Worm (Caenorhabditis elegans): ENCODE data around the gene tsp-13.
A peak's percentile ranks its signal among the peaks of the same experiment; 100 is the strongest.

tsp-13 gene

DNA sequence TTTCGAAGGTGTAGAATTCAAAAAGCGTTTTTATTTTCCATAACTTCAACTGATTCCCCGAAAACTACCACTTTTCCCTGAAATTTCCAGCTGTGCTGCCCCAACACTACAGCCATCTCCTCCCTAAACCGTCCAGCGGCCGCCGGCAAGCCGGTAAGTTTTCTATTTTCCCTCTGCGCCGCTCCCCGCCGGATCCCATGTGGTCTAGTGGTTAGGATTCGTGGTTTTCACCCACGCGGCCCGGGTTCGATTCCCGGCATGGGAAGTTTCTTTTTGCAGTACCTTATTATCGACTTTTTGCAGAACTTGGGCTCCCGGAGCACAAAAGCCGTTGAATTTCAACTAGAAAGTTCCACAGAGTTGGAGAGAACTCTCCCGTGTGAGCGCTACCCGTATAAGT is 11.3 kb upstream of the tsp-13 start (continued):
- TF ChIP-seq F49E8.2 (tag; optimal IDR thresholded peaks at IDR 0.05; ENCODE audit: insufficient read depth), result no peak
- TF ChIP-seq Y53F4B.3 (GFP tag; IDR thresholded peaks at IDR 0.05), result no peak
- TF ChIP-seq cebp-2 (GFP tag; IDR thresholded peaks at IDR 0.05), result no peak
- TF ChIP-seq F23B12.7 (tag; optimal IDR thresholded peaks at IDR 0.05; ENCODE audit: insufficient read depth), result no peak
- no peak for TF ChIP-seq madf-10 (tag; optimal IDR thresholded peaks at IDR 0.05)
- TF ChIP-seq dpl-1 (GFP tag; optimal IDR thresholded peaks at IDR 0.05), result no peak
- TF ChIP-seq snpc-4 (GFP tag; optimal IDR thresholded peaks at IDR 0.05), result no peak
- no peak for TF ChIP-seq snpc-4 (tag; optimal IDR thresholded peaks at IDR 0.05)
- TF ChIP-seq mxl-1 (tag; optimal IDR thresholded peaks at IDR 0.05), result no peak
- TF ChIP-seq him-1 (tag; optimal IDR thresholded peaks at IDR 0.05), result peak; percentile 2
- TF ChIP-seq madf-8 (GFP tag; conservative IDR thresholded peaks at IDR 0.05), result no peak
- no peak for TF ChIP-seq Y67H2A.10 (GFP tag; conservative IDR thresholded peaks at IDR 0.05)
- TF ChIP-seq die-1 (tag; optimal IDR thresholded peaks at IDR 0.05), result peak; percentile 18
- no peak for TF ChIP-seq sea-2 (GFP tag; IDR thresholded peaks at IDR 0.05)
- TF ChIP-seq ceh-91 (GFP tag; IDR thresholded peaks at IDR 0.05), result no peak
- peak; percentile 87 for TF ChIP-seq tbp1 (GFP tag; optimal IDR thresholded peaks at IDR 0.05)
- no peak for TF ChIP-seq pbrm-1 (GFP tag; IDR thresholded peaks at IDR 0.05)
- 0 out of 2 replicates have a peak, but pooled peaks have one; percentile 65 for TF ChIP-seq ztf-25 (GFP tag; IDR thresholded peaks at IDR 0.05)
- TF ChIP-seq T26A5.8 (tag; optimal IDR thresholded peaks at IDR 0.05), result no peak
- TF ChIP-seq zim-3 (tag; optimal IDR thresholded peaks at IDR 0.05), result no peak
- no peak for TF ChIP-seq attf-6 (GFP tag; IDR thresholded peaks at IDR 0.05)

DNA sequence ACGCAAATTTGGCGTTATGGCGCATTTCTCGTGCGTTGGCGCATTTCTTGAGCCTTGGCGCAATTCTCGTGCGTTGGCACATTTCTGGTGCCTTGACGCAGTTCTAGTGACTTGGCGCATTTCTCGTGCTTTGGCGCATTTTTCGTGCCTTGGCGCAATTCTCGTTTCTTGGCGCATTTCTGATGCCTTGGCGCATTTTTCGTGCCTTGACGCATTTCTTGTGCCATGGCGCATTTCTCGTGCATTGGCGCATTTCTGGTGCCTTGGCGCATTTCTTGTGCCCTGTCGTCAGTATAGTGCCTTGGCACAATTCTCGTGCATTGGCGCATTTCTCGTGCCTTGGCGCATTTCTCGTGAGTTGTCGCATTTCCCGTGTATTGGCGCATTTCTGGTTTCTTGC is 5.6 kb upstream of the tsp-13 start:
- TF ChIP-seq nhr-27 (tag; optimal IDR thresholded peaks at IDR 0.05), result no peak
- no peak for TF ChIP-seq ceh-27 (GFP tag; optimal IDR thresholded peaks at IDR 0.05)
- peak; percentile 71 for TF ChIP-seq ztf-18 (tag; optimal IDR thresholded peaks at IDR 0.05)
- TF ChIP-seq zfh-2 (GFP tag; conservative IDR thresholded peaks at IDR 0.05), result peak; percentile 46

DNA sequence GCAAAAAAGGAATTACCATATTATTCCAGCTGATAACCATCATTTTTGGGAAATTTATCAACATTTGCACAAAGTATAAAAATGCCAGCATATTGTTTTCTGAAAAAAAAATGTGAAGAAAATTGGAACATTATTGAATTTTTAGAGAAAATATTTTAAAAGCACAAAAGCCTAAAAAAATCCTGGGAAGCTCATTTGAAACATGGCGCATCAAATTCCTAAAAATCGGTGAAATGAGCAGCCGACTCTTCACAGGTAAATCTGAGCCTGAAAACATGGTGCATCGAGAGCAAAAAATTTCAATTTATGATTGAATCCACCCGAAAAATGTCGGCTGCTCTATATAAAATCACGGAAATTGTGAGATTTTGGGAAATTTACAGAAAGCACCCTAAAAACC is 4.8 kb upstream of the tsp-13 start, which contains the start of gene Y39B6A.7:
Gene Y39B6A.7 (minus strand): TSS at position 101 of the 400 bp plus-strand sequence.
- TF ChIP-seq Y95B8A.8 (GFP tag; IDR thresholded peaks at IDR 0.05) (no peak), ceh-27 (GFP tag; optimal IDR thresholded peaks at IDR 0.05) (no peak), ceh-100 (GFP tag; IDR thresholded peaks at IDR 0.05) (no peak), athp-1 (tag; optimal IDR thresholded peaks at IDR 0.05) (no peak), ceh-40 (GFP tag; IDR thresholded peaks at IDR 0.05) (no peak), lin-54 (GFP tag; optimal IDR thresholded peaks at IDR 0.05) (no peak), bed-2 (GFP tag; IDR thresholded peaks at IDR 0.05) (no peak), lir-1 (GFP tag; conservative IDR thresholded peaks at IDR 0.05) (no peak), nhr-90 (tag; optimal IDR thresholded peaks at IDR 0.05) (no peak), B0035.1 (tag; optimal IDR thresholded peaks at IDR 0.05) (no peak), K11D2.4 (GFP tag; IDR thresholded peaks at IDR 0.05) (no peak)

DNA sequence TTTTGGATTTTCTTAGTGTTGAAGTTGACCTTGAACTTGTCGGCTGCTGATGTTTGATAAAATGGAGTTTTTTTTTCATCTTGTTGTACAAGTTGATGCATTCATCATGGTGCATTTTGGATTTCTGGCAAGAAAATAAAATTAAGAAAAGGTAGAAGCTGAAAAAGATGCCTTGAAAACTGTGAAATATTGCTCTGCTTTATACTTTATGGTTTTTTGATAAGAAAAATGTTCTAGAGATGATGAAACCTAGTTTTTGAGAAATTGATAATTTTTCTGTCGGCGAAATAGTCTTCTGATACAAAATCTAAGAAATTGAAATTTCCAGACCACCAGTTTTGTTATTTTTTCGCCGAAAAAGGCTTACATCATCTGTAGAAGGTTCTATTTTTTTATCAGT is 1.6 kb upstream of the tsp-13 start, which contains the start of gene Y39B6A.69:
Gene Y39B6A.69 (minus strand): TSS at position 101 of the 400 bp plus-strand sequence.
- TF ChIP-seq aptf-2 (GFP tag; conservative IDR thresholded peaks at IDR 0.05), result no peak
- no peak for TF ChIP-seq F52B5.7 (tag; optimal IDR thresholded peaks at IDR 0.05)
- no peak for TF ChIP-seq nfya-1 (tag; optimal IDR thresholded peaks at IDR 0.05; ENCODE audit: borderline replicate concordance, insufficient read depth)
- no peak for TF ChIP-seq attf-5 (GFP tag; optimal IDR thresholded peaks at IDR 0.05)
- TF ChIP-seq F22D6.2 (tag; optimal IDR thresholded peaks at IDR 0.05), result no peak
- TF ChIP-seq Y53F4B.3 (GFP tag; IDR thresholded peaks at IDR 0.05), result no peak
- no peak for TF ChIP-seq tbp1 (GFP tag; optimal IDR thresholded peaks at IDR 0.05)
- no peak for TF ChIP-seq ztf-26 (tag; optimal IDR thresholded peaks at IDR 0.05)
- no peak for TF ChIP-seq mcd-1 (GFP tag; IDR thresholded peaks at IDR 0.05)
- no peak for TF ChIP-seq zfh-2 (GFP tag; conservative IDR thresholded peaks at IDR 0.05)
- TF ChIP-seq lsy-27 (tag; optimal IDR thresholded peaks at IDR 0.05; ENCODE audit: borderline replicate concordance, insufficient read depth), result no peak
- TF ChIP-seq madf-3 (GFP tag; IDR thresholded peaks at IDR 0.05), result no peak
- no peak for TF ChIP-seq ztf-22 (GFP tag; optimal IDR thresholded peaks at IDR 0.05)
- TF ChIP-seq somi-1 (GFP tag; optimal IDR thresholded peaks at IDR 0.05), result no peak

Data from whole organism, young adult.